Worm (Caenorhabditis elegans): ENCODE data around the gene C17C3.15.

- TF ChIP-seq nhr-11 (tag; optimal IDR thresholded peaks at IDR 0.05) (no peak), Y48G9A.11 (GFP tag; IDR thresholded peaks at IDR 0.05) (no peak), nhr-237 (tag; optimal IDR thresholded peaks at IDR 0.05) (no peak), F26F4.8 (GFP tag; conservative IDR thresholded peaks at IDR 0.05) (no peak), nhr-77 (tag; optimal IDR thresholded peaks at IDR 0.05) (no peak), snpc-4 (tag; optimal IDR thresholded peaks at IDR 0.05) (no peak), pqm-1 (tag; optimal IDR thresholded peaks at IDR 0.05) (no peak), php-3 (GFP tag; IDR thresholded peaks at IDR 0.05) (no peak), ama-1 (optimal IDR thresholded peaks at IDR 0.05) (no peak), fkh-10 (GFP tag; optimal IDR thresholded peaks at IDR 0.05) (no peak)
These were observed at the start of gene C17C3.15, which contains the start of gene C17C3.1 for ce11 chrII:5570272-5570671.
